Worm (Caenorhabditis elegans) whole organism, young adult: ENCODE results near the gene F10D7.5.

Source experiments
- Y56A3A.18 ChIP-seq: fragments of 200-800 bp; sonication (Bioruptor generic); IDR thresholded peaks from 2 replicates; pipeline ENCODE4 v1.3.6; 2022; ENCODE audit warnings: missing genetic modification reagents, missing genetic modification characterization, missing compliant biosample characterization
- athp-1 ChIP-seq: sonication (generic microtip); optimal IDR thresholded peaks from 2 replicates; lab custom pipeline; 2017; ENCODE audit warnings: mild to moderate bottlenecking, missing genetic modification characterization, missing compliant biosample characterization
- attf-5 ChIP-seq: fragments of 200-800 bp; sonication (Bioruptor generic); optimal IDR thresholded peaks from 2 replicates; lab custom pipeline; 2018; ENCODE audit warnings: mild to moderate bottlenecking, missing genetic modification characterization, missing compliant biosample characterization
- fkh-3 ChIP-seq: sonication (generic microtip); optimal IDR thresholded peaks from 2 replicates; lab custom pipeline; 2016; ENCODE audit warnings: mild to moderate bottlenecking, missing genetic modification characterization, missing compliant biosample characterization
- hlh-26 ChIP-seq: fragments of 200-800 bp; sonication (Bioruptor generic); conservative IDR thresholded peaks from 2 replicates; pipeline ENCODE4 v1.3.6; 2022; ENCODE audit warnings: missing genetic modification reagents, missing genetic modification characterization, missing compliant biosample characterization
- sea-2 ChIP-seq: fragments of 200-800 bp; sonication (Bioruptor generic); IDR thresholded peaks from 2 replicates; pipeline ENCODE4 v1.3.6; 2022; ENCODE audit warnings: missing genetic modification characterization, missing compliant biosample characterization
- snpc-4 ChIP-seq, 5 experiments: fragments of 150-350 bp in 1 of 5; sonication (generic microtip) in 4 of 5; optimal IDR thresholded peaks; 2 replicates each; lab custom pipeline; 2014 to 2018; ENCODE audit warnings: missing genetic modification characterization in 5 of 5, missing biosample characterization in 3 of 5, antibody characterized with exemption in 2 of 5, mild to moderate bottlenecking in 2 of 5, missing compliant biosample characterization in 2 of 5, missing genotype in 2 of 5, moderate library complexity in 2 of 5, missing genetic modification reagents in 1 of 5
- somi-1 ChIP-seq: fragments of 200-800 bp; sonication (Bioruptor generic); optimal IDR thresholded peaks from 2 replicates; lab custom pipeline; 2018; ENCODE audit warnings: mild to moderate bottlenecking, missing genetic modification characterization, missing compliant biosample characterization
- unc-130 ChIP-seq: sonication (generic microtip); optimal IDR thresholded peaks from 2 replicates; lab custom pipeline; 2016; ENCODE audit warnings: missing genetic modification reagents, missing genetic modification characterization, missing compliant biosample characterization

DNA sequence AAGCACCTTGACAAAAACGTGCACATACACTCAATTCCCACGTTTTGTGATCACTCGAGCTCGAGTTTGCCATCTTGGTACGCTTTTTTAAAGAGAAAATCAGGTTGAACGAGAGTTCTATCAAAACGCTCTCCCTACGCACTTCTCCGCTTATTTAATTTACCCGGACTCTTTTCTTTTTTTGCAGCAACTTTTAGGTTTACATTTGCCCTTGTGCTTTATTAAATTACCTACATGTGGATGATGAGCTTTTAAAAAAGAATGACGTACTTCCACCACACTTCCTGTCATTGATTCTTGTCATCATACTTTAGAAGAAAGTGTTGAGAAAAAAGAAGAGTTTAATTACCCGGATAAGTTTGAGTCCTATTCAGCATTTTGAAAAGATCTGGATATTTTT is 39.3 kb downstream of the F10D7.5 start:
- no peak for TF ChIP-seq athp-1 (tag; lab: Kevin White, UChicago)
- TF ChIP-seq sea-2: no peak
- no peak for TF ChIP-seq somi-1 (GFP tag; lab: Kevin White, UChicago)
- no peak for TF ChIP-seq fkh-3 (tag; lab: Kevin White, UChicago)
- TF ChIP-seq attf-5 (GFP tag; lab: Kevin White, UChicago): no peak
- no peak for TF ChIP-seq snpc-4 (GFP tag; optimal IDR thresholded peaks at IDR 0.05; lab: Kevin White, UChicago)
- TF ChIP-seq snpc-4 (tag; optimal IDR thresholded peaks at IDR 0.05; lab: Kevin White, UChicago): no peak
- TF ChIP-seq unc-130 (GFP tag; lab: Kevin White, UChicago): no peak
- no peak for TF ChIP-seq Y56A3A.18 (GFP tag; lab: Robert Waterston, UW)
- no peak for TF ChIP-seq hlh-26
